Worm (Caenorhabditis elegans): Measurements from ENCODE around the gene sre-42.

The sre-42 gene

DNA sequence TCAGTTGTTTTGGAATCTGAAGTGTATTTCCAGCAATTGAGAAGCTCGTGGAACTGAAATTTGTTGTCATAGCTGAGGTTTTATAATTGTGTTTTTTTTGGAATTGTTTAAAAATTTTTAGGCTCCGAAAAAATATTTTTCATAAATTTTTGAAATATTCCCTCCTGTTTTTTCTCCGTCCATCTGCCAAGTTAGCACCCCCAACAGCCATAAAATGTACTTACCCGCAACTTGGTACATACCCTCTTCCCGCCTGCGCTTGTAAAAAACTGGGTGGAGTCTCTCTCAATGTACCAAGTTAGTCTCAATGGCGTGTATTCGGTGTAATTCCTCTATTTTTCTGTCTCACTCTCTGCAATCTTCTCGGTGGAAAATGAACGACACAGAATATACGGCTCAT lies 3.1 kb upstream of the sre-42 start, which contains the start of gene Y57A10B.6:
Y57A10B.6 (plus strand) TSS at position 301 of the 400 bp plus-strand sequence.
- TF ChIP-seq C08G9.2 (tag; optimal IDR thresholded peaks at IDR 0.05) (no peak), hlh-13 (GFP tag; optimal IDR thresholded peaks at IDR 0.05) (no peak), npax-4 (tag; optimal IDR thresholded peaks at IDR 0.05) (no peak), sox-2 (GFP tag; IDR thresholded peaks at IDR 0.05) (no peak), nfya-1 (tag; optimal IDR thresholded peaks at IDR 0.05) (no peak), fkh-10 (GFP tag; optimal IDR thresholded peaks at IDR 0.05) (no peak), mec-3 (tag; optimal IDR thresholded peaks at IDR 0.05; ENCODE audit: borderline replicate concordance) (no peak), pha-2 (tag; optimal IDR thresholded peaks at IDR 0.05) (no peak), gmeb-2 (tag; optimal IDR thresholded peaks at IDR 0.05) (no peak), hlh-30 (tag; optimal IDR thresholded peaks at IDR 0.05; ENCODE audit: insufficient read depth) (no peak), ceh-22 (tag; optimal IDR thresholded peaks at IDR 0.05) (no peak), ets-4 (tag; optimal IDR thresholded peaks at IDR 0.05) (no peak), zip-5 (tag; optimal IDR thresholded peaks at IDR 0.05) (no peak), ceh-14 (tag; optimal IDR thresholded peaks at IDR 0.05) (no peak), pros-1 (tag; optimal IDR thresholded peaks at IDR 0.05) (no peak), unc-3 (GFP tag; conservative IDR thresholded peaks at IDR 0.05) (no peak), unc-3 (tag; optimal IDR thresholded peaks at IDR 0.05) (no peak)

DNA sequence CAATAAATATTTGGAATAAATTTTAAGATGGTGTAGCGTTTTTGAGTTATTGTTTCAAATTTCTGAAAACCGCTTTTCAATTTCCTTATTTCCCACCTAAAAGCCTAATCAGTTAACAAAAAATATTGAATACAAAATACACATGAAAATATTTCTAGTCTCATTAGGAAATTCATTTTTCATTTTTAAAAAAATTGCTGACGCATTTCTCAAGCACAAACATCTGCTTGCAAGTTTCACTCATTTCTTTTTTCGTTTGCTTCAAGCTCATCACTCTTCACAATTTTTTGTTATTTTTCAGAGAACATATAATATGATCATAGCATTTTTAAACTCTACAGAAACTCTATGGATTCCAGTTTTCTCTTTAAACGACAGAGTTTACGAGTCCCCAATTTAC lies 1.3 kb upstream of the sre-42 start, which contains the start of gene sre-41:
sre-41 (plus strand) TSS at position 301 of the 400 bp plus-strand sequence.
- TF ChIP-seq ceh-18 (tag; optimal IDR thresholded peaks at IDR 0.05) (no peak), pha-2 (tag; optimal IDR thresholded peaks at IDR 0.05) (no peak), ceh-6 (GFP tag; optimal IDR thresholded peaks at IDR 0.05) (no peak), T23F11.4 (GFP tag; optimal IDR thresholded peaks at IDR 0.05) (no peak), ceh-45 (GFP tag; IDR thresholded peaks at IDR 0.05) (no peak), rnt-1 (tag; optimal IDR thresholded peaks at IDR 0.05) (no peak), nhr-11 (tag; optimal IDR thresholded peaks at IDR 0.05) (no peak), pax-1 (tag; optimal IDR thresholded peaks at IDR 0.05) (no peak), mec-3 (tag; optimal IDR thresholded peaks at IDR 0.05; ENCODE audit: borderline replicate concordance) (no peak), tbx-7 (tag; optimal IDR thresholded peaks at IDR 0.05) (no peak), fkh-6 (tag; optimal IDR thresholded peaks at IDR 0.05) (no peak), ahr-1 (tag; optimal IDR thresholded peaks at IDR 0.05) (no peak), che-1 (tag; optimal IDR thresholded peaks at IDR 0.05) (no peak), dve-1 (tag; optimal IDR thresholded peaks at IDR 0.05) (no peak)

DNA sequence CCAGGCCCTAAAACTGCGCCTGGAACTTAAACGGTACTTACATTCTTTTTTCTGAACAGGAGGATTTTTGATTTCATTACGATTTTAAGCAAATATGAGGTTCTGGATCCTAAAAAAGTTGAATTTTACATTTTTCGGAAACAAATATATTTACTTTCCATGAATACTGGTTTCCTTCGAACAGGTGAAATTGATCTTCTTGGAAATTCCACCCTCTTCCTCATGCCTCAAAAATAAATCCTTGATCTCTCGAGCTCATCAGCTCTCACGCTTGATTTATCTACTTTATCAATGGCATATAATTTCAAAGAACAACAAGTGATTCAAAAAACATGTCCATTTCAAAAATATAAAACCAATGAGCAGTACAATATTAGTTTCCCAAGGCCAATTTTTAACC lies 806 bp upstream of the sre-42 start:
- TF ChIP-seq ceh-9 (tag; optimal IDR thresholded peaks at IDR 0.05) (no peak), ceh-45 (GFP tag; IDR thresholded peaks at IDR 0.05) (no peak), ceh-19 (GFP tag; optimal IDR thresholded peaks at IDR 0.05) (no peak), hlh-30 (tag; optimal IDR thresholded peaks at IDR 0.05; ENCODE audit: insufficient read depth) (no peak), madf-2 (tag; optimal IDR thresholded peaks at IDR 0.05) (no peak), ttx-3 (tag; optimal IDR thresholded peaks at IDR 0.05) (no peak), ceh-31 (tag; optimal IDR thresholded peaks at IDR 0.05) (no peak), sdc-2 (tag; optimal IDR thresholded peaks at IDR 0.05) (no peak), C38D4.7 (GFP tag; optimal IDR thresholded peaks at IDR 0.05) (no peak), nhr-232 (tag; optimal IDR thresholded peaks at IDR 0.05) (no peak), ceh-30 (tag; optimal IDR thresholded peaks at IDR 0.05) (no peak), fkh-10 (GFP tag; optimal IDR thresholded peaks at IDR 0.05) (no peak), ama-1 (optimal IDR thresholded peaks at IDR 0.05) (no peak), che-1 (tag; optimal IDR thresholded peaks at IDR 0.05) (no peak), ztf-16 (tag; optimal IDR thresholded peaks at IDR 0.05) (no peak)

Measured in whole organism, late embryonic.